Fruit fly (Drosophila melanogaster): ENCODE data around the gene CG15548.

dm6 chr3R:30923581-30923980 is 35.9 kb upstream of the CG15548 start:
- TF ChIP-seq CG3919 (GFP tag; optimal IDR thresholded peaks at IDR 0.05) (no peak), Ets21C (GFP tag; optimal IDR thresholded peaks at IDR 0.05) (no peak), CG32006 (GFP tag; optimal IDR thresholded peaks at IDR 0.05) (no peak), CG8119 (GFP tag; IDR thresholded peaks at IDR 0.05) (no peak), Blimp-1 (GFP tag; optimal IDR thresholded peaks at IDR 0.05) (no peak), dac (GFP tag; optimal IDR thresholded peaks at IDR 0.05) (no peak), Hr4 (GFP tag; optimal IDR thresholded peaks at IDR 0.05) (no peak), Lpt (GFP tag; optimal IDR thresholded peaks at IDR 0.05) (no peak), CG11294 (GFP tag; IDR thresholded peaks at IDR 0.05) (no peak), eg (GFP tag; IDR thresholded peaks at IDR 0.05) (no peak), salr (GFP tag; optimal IDR thresholded peaks at IDR 0.05) (no peak), achi (GFP tag; optimal IDR thresholded peaks at IDR 0.05) (no peak), CG15336 (GFP tag; IDR thresholded peaks at IDR 0.05) (no peak)

Data from whole organism, prepupa.